Worm (Caenorhabditis elegans): Measurements from ENCODE around the gene F36H5.18.

DNA sequence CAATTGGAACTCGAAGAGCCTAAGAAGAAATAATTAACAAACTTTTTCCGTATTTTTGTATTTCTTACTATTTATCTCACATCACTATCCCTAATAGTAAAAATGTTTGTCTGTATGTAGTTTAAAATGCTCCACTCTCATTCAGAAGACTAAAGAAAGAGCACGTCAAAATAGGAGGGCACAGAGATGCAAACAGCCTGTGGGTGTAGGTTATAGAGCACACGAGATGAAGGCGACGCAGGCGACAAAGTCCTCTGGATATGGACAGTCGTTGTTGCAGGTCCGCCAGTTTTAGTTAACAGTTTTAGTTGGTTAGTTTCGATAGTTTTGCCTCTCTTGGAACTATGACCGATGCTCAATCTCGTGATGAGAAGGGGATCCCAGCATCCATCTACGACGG lies 27.8 kb upstream of the F36H5.18 start, which contains the start of gene ceh-82:
- TF ChIP-seq nhr-77 (tag; optimal IDR thresholded peaks at IDR 0.05) (no peak), ceh-16 (tag; optimal IDR thresholded peaks at IDR 0.05) (no peak), ztf-11 (tag; optimal IDR thresholded peaks at IDR 0.05) (no peak), lsy-12 (tag; optimal IDR thresholded peaks at IDR 0.05) (no peak), nhr-23 (tag; optimal IDR thresholded peaks at IDR 0.05) (no peak), nfya-1 (tag; optimal IDR thresholded peaks at IDR 0.05; ENCODE audit: insufficient read depth) (no peak), nhr-25 (tag; optimal IDR thresholded peaks at IDR 0.05) (no peak), nhr-76 (tag; optimal IDR thresholded peaks at IDR 0.05) (no peak), aly-2 (tag; optimal IDR thresholded peaks at IDR 0.05) (no peak), ama-1 (optimal IDR thresholded peaks at IDR 0.05) (no peak), unc-62 (GFP tag; optimal IDR thresholded peaks at IDR 0.05) (no peak), fkh-10 (GFP tag; optimal IDR thresholded peaks at IDR 0.05) (no peak)
